Fruit fly (Drosophila melanogaster): ENCODE results near the gene Pli.

The Pli gene

DNA sequence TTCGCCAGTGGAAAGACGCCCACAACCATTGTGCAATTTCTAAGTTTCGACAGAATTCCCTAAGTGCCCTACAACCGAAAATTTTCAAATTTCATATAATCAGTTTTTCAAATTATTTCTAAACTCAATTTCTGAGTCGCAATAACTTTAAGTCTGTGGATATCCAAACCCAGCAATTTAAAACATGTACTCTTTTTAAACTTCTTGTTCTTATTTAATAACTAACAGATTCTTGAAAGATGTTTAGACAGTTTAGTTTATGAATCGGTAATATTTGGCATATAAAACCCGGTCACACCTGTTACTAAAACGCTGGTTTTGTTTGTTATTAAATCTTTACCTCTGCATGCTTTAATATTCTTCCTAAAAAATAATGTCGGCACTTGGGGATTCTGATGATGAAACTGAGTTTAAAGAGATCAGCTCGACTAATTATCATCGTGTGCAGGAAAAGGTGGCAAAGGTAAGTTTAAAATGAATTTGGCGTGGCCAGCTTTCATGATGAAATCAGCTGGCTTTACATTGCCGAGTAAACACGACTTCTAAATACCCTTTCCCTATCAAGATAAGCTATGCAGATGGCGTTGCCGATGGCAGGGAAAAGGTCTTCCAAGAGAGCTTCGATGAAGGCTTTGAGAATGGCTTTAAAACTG is 39.2 kb upstream of the Pli start, which contains the start of the genes CG43998, CG43999 and CG31142 (continued):
- no peak for TF ChIP-seq CG2129 (GFP tag; IDR thresholded peaks at IDR 0.05; ENCODE audit: partially characterized antibody)
- no peak for TF ChIP-seq HmgD (GFP tag; optimal IDR thresholded peaks at IDR 0.05)
- no peak for TF ChIP-seq danr (GFP tag; IDR thresholded peaks at IDR 0.05)
- no peak for TF ChIP-seq CG6254 (GFP tag; optimal IDR thresholded peaks at IDR 0.05)
- no peak for TF ChIP-seq CG18262 (tag; optimal IDR thresholded peaks at IDR 0.05)
- TF ChIP-seq inv (GFP tag; IDR thresholded peaks at IDR 0.05; ENCODE audit: partially characterized antibody), result no peak
- no peak for TF ChIP-seq gcm2 (GFP tag; optimal IDR thresholded peaks at IDR 0.05)
- no peak for TF ChIP-seq nau (GFP tag; optimal IDR thresholded peaks at IDR 0.05)
- no peak for TF ChIP-seq dm (GFP tag; optimal IDR thresholded peaks at IDR 0.05)
- TF ChIP-seq CG10267 (tag; optimal IDR thresholded peaks at IDR 0.05), result no peak
- TF ChIP-seq CG17568 (GFP tag; optimal IDR thresholded peaks at IDR 0.05), result no peak
- no peak for TF ChIP-seq Sox100B (GFP tag; optimal IDR thresholded peaks at IDR 0.05)
- TF ChIP-seq CG31365 (tag; optimal IDR thresholded peaks at IDR 0.05), result no peak
- no peak for TF ChIP-seq Meics (GFP tag; optimal IDR thresholded peaks at IDR 0.05)
- no peak for TF ChIP-seq CG5180 (GFP tag; optimal IDR thresholded peaks at IDR 0.05)
- no peak for TF ChIP-seq Xbp1 (GFP tag; optimal IDR thresholded peaks at IDR 0.05)
- no peak for TF ChIP-seq kni (GFP tag; optimal IDR thresholded peaks at IDR 0.05)
- no peak for TF ChIP-seq CG8290 (GFP tag; optimal IDR thresholded peaks at IDR 0.05)
- TF ChIP-seq CG8290 (tag; optimal IDR thresholded peaks at IDR 0.05), result peak in 1 of 2 experiments; percentile 43
- TF ChIP-seq Fer2 (tag; optimal IDR thresholded peaks at IDR 0.05), result no peak
- no peak for TF ChIP-seq Dip3 (GFP tag; optimal IDR thresholded peaks at IDR 0.05)
- TF ChIP-seq CG11456 (GFP tag; IDR thresholded peaks at IDR 0.05), result no peak
- TF ChIP-seq Gsc (GFP tag; IDR thresholded peaks at IDR 0.05), result no peak
- no peak for TF ChIP-seq mld (GFP tag; IDR thresholded peaks at IDR 0.05; ENCODE audit: partially characterized antibody)
- no peak for TF ChIP-seq CG9727 (GFP tag; optimal IDR thresholded peaks at IDR 0.05)
- peak; percentile 19 for TF ChIP-seq nmo (GFP tag; optimal IDR thresholded peaks at IDR 0.05)
- TF ChIP-seq ham (GFP tag; IDR thresholded peaks at IDR 0.05), result no peak
- no peak for TF ChIP-seq ci (GFP tag; IDR thresholded peaks at IDR 0.05)
- TF ChIP-seq sna (GFP tag; IDR thresholded peaks at IDR 0.05; ENCODE audit: partially characterized antibody), result no peak
- TF ChIP-seq CG34224 (GFP tag; IDR thresholded peaks at IDR 0.05; ENCODE audit: partially characterized antibody), result no peak
- TF ChIP-seq Oaz (GFP tag; IDR thresholded peaks at IDR 0.05), result no peak
- no peak for TF ChIP-seq CG4730 (GFP tag; IDR thresholded peaks at IDR 0.05)
- TF ChIP-seq YL-1 (GFP tag; optimal IDR thresholded peaks at IDR 0.05), result no peak
- TF ChIP-seq Drgx (GFP tag; IDR thresholded peaks at IDR 0.05), result no peak
- no peak for TF ChIP-seq Deaf1 (tag; optimal IDR thresholded peaks at IDR 0.05)
- no peak for TF ChIP-seq CG17359 (tag; optimal IDR thresholded peaks at IDR 0.05)
- no peak for TF ChIP-seq az2 (GFP tag; optimal IDR thresholded peaks at IDR 0.05)
- TF ChIP-seq CG11504 (tag; optimal IDR thresholded peaks at IDR 0.05), result no peak
- no peak for TF ChIP-seq ind (GFP tag; optimal IDR thresholded peaks at IDR 0.05)
- TF ChIP-seq CG11085 (GFP tag; IDR thresholded peaks at IDR 0.05), result no peak
- TF ChIP-seq Max (GFP tag; optimal IDR thresholded peaks at IDR 0.05), result no peak
- TF ChIP-seq CG12071 (GFP tag; optimal IDR thresholded peaks at IDR 0.05), result no peak
- no peak for TF ChIP-seq Asciz (GFP tag; optimal IDR thresholded peaks at IDR 0.05)
- no peak for TF ChIP-seq dati (GFP tag; IDR thresholded peaks at IDR 0.05)
- no peak for TF ChIP-seq nom (GFP tag; optimal IDR thresholded peaks at IDR 0.05)
- TF ChIP-seq Poxn (GFP tag; IDR thresholded peaks at IDR 0.05), result no peak
- no peak for TF ChIP-seq eyg (GFP tag; optimal IDR thresholded peaks at IDR 0.05)
- TF ChIP-seq Ssrp (tag; optimal IDR thresholded peaks at IDR 0.05), result no peak
- no peak for TF ChIP-seq seq (GFP tag; IDR thresholded peaks at IDR 0.05)
- no peak for TF ChIP-seq CG6272 (GFP tag; IDR thresholded peaks at IDR 0.05)
- no peak for TF ChIP-seq CG32772 (GFP tag; IDR thresholded peaks at IDR 0.05)

Data from whole organism, embryonic.